Worm (Caenorhabditis elegans): Measurements from ENCODE around the gene moa-1.

DNA sequence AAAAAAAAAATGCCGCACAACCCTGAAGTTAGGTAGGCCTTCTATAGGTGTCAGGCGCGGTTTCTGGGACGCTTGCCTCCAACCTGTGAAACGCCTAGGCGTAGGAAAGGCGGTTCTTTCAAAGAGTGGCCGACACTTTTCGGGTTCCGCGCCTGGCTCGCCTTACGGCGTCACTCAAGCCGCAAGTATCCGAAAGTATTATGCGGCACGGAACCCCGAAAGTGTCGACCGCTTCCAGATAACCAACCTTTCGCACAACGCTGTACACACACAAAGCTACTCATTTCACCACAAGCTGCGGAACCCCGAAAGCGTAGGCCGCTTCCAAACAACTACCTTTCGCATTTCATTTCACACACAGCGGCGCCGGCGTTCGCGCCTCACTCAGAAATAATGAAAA, 6.6 kb downstream of the moa-1 start:
- TF ChIP-seq ceh-82 (tag; optimal IDR thresholded peaks at IDR 0.05) (no peak), nhr-90 (tag; optimal IDR thresholded peaks at IDR 0.05; ENCODE audit: poor library complexity) (no peak), mep-1 (tag; optimal IDR thresholded peaks at IDR 0.05) (no peak), nhr-76 (tag; optimal IDR thresholded peaks at IDR 0.05) (no peak), sptf-1 (tag; optimal IDR thresholded peaks at IDR 0.05) (no peak), lsy-2 (tag; optimal IDR thresholded peaks at IDR 0.05) (no peak), ces-1 (GFP tag; optimal IDR thresholded peaks at IDR 0.05) (no peak)
